Fruit fly (Drosophila melanogaster) whole organism, embryonic: ENCODE measurements around the gene CG1640.

Experiments used
- B-H2 ChIP-seq: fragments of 200-800 bp; sonication (Bioruptor generic); optimal IDR thresholded peaks from 2 replicates; lab custom pipeline; 2018; ENCODE audit warnings: missing biosample characterization, mild to moderate bottlenecking, missing genetic modification characterization
- BtbVII ChIP-seq: fragments of 200-800 bp; sonication (Bioruptor generic); optimal IDR thresholded peaks from 3 replicates; lab custom pipeline; 2017; ENCODE audit warnings: missing biosample characterization, mild to moderate bottlenecking, missing genetic modification characterization
- CG11085 ChIP-seq: fragments of 200-800 bp; sonication (Bioruptor generic); IDR thresholded peaks from 2 replicates; pipeline ENCODE4 v1.3.6; 2022; ENCODE audit warnings: missing biosample characterization, missing genetic modification characterization
- CG11247 ChIP-seq: fragments of 200-800 bp; sonication (Bioruptor generic); IDR thresholded peaks from 2 replicates; pipeline ENCODE4 v1.3.6; 2022; ENCODE audit warnings: missing biosample characterization, missing genetic modification characterization
- CG12219 ChIP-seq: fragments of 200-800 bp; sonication (Bioruptor generic); optimal IDR thresholded peaks from 3 replicates; lab custom pipeline; 2018; ENCODE audit warnings: missing biosample characterization, mild to moderate bottlenecking, missing genetic modification characterization
- CG12942 ChIP-seq: fragments of 200-800 bp; sonication (Bioruptor generic); optimal IDR thresholded peaks from 3 replicates; lab custom pipeline; 2016; ENCODE audit warnings: missing biosample characterization, missing genetic modification characterization
- CG13624 ChIP-seq: fragments of 200-800 bp; sonication (Bioruptor generic); optimal IDR thresholded peaks from 2 replicates; lab custom pipeline; 2016; ENCODE audit warnings: missing biosample characterization, missing genetic modification characterization
- CG14050 ChIP-seq: fragments of 200-800 bp; sonication (Bioruptor generic); IDR thresholded peaks from 3 replicates; pipeline ENCODE4 v1.3.6; 2022; ENCODE audit warnings: missing biosample characterization, missing genetic modification characterization
- CG15073 ChIP-seq: fragments of 200-800 bp; sonication (Bioruptor generic); optimal IDR thresholded peaks from 2 replicates; lab custom pipeline; 2016; ENCODE audit warnings: missing biosample characterization, missing genetic modification characterization
- CG15269 ChIP-seq: fragments of 200-800 bp; sonication (Bioruptor generic); optimal IDR thresholded peaks from 2 replicates; lab custom pipeline; 2018; ENCODE audit warnings: missing biosample characterization, mild to moderate bottlenecking, missing genetic modification characterization, moderate library complexity
- CG1602 ChIP-seq: fragments of 200-800 bp; sonication (Bioruptor generic); optimal IDR thresholded peaks from 3 replicates; lab custom pipeline; 2016; ENCODE audit warnings: missing biosample characterization, missing genetic modification characterization
- CG17328 ChIP-seq: fragments of 200-800 bp; sonication (Bioruptor generic); IDR thresholded peaks from 2 replicates; pipeline ENCODE4 v1.3.6; 2022; ENCODE audit warnings: missing biosample characterization, missing genetic modification characterization
- CG17829 ChIP-seq: fragments of 200-800 bp; optimal IDR thresholded peaks from 2 replicates; lab custom pipeline; 2019; ENCODE audit warnings: missing biosample characterization, mild to moderate bottlenecking, missing genetic modification characterization, moderate library complexity
- CG1832 ChIP-seq: fragments of 200-800 bp; sonication (Bioruptor generic); optimal IDR thresholded peaks from 2 replicates; lab custom pipeline; 2017; ENCODE audit warnings: missing biosample characterization, mild to moderate bottlenecking, missing genetic modification characterization, inconsistent platforms
- CG2120 ChIP-seq: fragments of 200-800 bp; sonication (Bioruptor generic); optimal IDR thresholded peaks from 3 replicates; lab custom pipeline; 2016; ENCODE audit warnings: missing biosample characterization, missing genetic modification characterization
- CG2889 ChIP-seq: fragments of 200-800 bp; sonication (Bioruptor generic); IDR thresholded peaks from 3 replicates; pipeline ENCODE4 v1.3.6; 2022; ENCODE audit warnings: missing biosample characterization, missing genetic modification characterization
- CG3995 ChIP-seq: fragments of 200-800 bp; sonication (Bioruptor generic); optimal IDR thresholded peaks from 3 replicates; lab custom pipeline; 2016; ENCODE audit warnings: missing biosample characterization, missing genetic modification characterization
- CG4424 ChIP-seq: fragments of 200-800 bp; sonication (Bioruptor generic); optimal IDR thresholded peaks from 3 replicates; lab custom pipeline; 2016; ENCODE audit warnings: missing biosample characterization, missing genetic modification characterization
- CG5953 ChIP-seq: fragments of 200-800 bp; sonication (Bioruptor generic); IDR thresholded peaks from 2 replicates; pipeline ENCODE4 v1.3.6; 2022; ENCODE audit warnings: missing biosample characterization, missing genetic modification characterization
- D ChIP-seq, 2 experiments: fragments of 200-800 bp in 1 of 2; fragments of >200 bp in 1 of 2; sonication (Bioruptor generic) in 1 of 2; optimal IDR thresholded peaks; 2 replicates in 1 of 2; 3 replicates in 1 of 2; lab custom pipeline; 2017; ENCODE audit warnings: mild to moderate bottlenecking in 1 of 2, missing biosample characterization in 1 of 2, missing genetic modification characterization in 1 of 2, missing genetic modification reagents in 1 of 2
- ERR ChIP-seq: fragments of 200-800 bp; sonication (Bioruptor generic); optimal IDR thresholded peaks from 2 replicates; lab custom pipeline; 2016; ENCODE audit warnings: missing biosample characterization, missing genetic modification characterization
- Eip74EF ChIP-seq, 2 experiments: fragments of 200-800 bp in 1 of 2; fragments of >200 bp in 1 of 2; sonication (Bioruptor generic) in 1 of 2; optimal IDR thresholded peaks; 2 replicates each; lab custom pipeline; 2017 to 2019; ENCODE audit warnings: missing biosample characterization in 2 of 2, missing genetic modification characterization in 2 of 2, mild to moderate bottlenecking in 1 of 2, moderate library complexity in 1 of 2
- Fer1 ChIP-seq: fragments of 200-800 bp; sonication (Bioruptor generic); optimal IDR thresholded peaks from 2 replicates; lab custom pipeline; 2017; ENCODE audit warnings: missing biosample characterization, mild to moderate bottlenecking, missing genetic modification characterization
- Hey ChIP-seq: fragments of 200-800 bp; sonication (Bioruptor generic); optimal IDR thresholded peaks from 3 replicates; lab custom pipeline; 2018; ENCODE audit warnings: missing biosample characterization, mild to moderate bottlenecking, missing genetic modification characterization
- HmgZ ChIP-seq: fragments of 200-800 bp; sonication (Bioruptor generic); optimal IDR thresholded peaks from 2 replicates; lab custom pipeline; 2018; ENCODE audit warnings: missing biosample characterization, mild to moderate bottlenecking, missing genetic modification characterization
- Lim3 ChIP-seq: fragments of 200-800 bp; sonication (Bioruptor generic); IDR thresholded peaks from 2 replicates; pipeline ENCODE4 v1.3.6; 2022; ENCODE audit warnings: missing biosample characterization, missing genetic modification characterization
- Lpt ChIP-seq: fragments of >200 bp; optimal IDR thresholded peaks from 2 replicates; lab custom pipeline; 2018; ENCODE audit warnings: missing biosample characterization, missing genetic modification characterization
- Max ChIP-seq: fragments of 200-800 bp; sonication (Bioruptor generic); optimal IDR thresholded peaks from 2 replicates; lab custom pipeline; 2016; ENCODE audit warnings: missing biosample characterization, mild to moderate bottlenecking, missing genetic modification characterization
- Mrtf ChIP-seq: fragments of 200-800 bp; sonication (Bioruptor generic); IDR thresholded peaks from 3 replicates; pipeline ENCODE4 v1.3.6; 2022; ENCODE audit warnings: missing biosample characterization, missing genetic modification characterization
- NC2β ChIP-seq: fragments of 200-800 bp; sonication (Bioruptor generic); optimal IDR thresholded peaks from 2 replicates; lab custom pipeline; 2016; ENCODE audit warnings: missing biosample characterization, missing genetic modification characterization
- Scr ChIP-seq: fragments of 200-800 bp; sonication (Bioruptor generic); IDR thresholded peaks from 2 replicates; pipeline ENCODE4 v1.3.6; 2022; ENCODE audit warnings: missing biosample characterization, missing genetic modification characterization; ENCODE audit not compliant: partially characterized antibody
- Spps ChIP-seq: fragments of 200-800 bp; sonication (Bioruptor generic); optimal IDR thresholded peaks from 2 replicates; lab custom pipeline; 2018; ENCODE audit warnings: missing biosample characterization, mild to moderate bottlenecking, missing genetic modification characterization
- Xbp1 ChIP-seq: fragments of 200-800 bp; sonication (Bioruptor generic); optimal IDR thresholded peaks from 3 replicates; lab custom pipeline; 2016; ENCODE audit warnings: missing biosample characterization, mild to moderate bottlenecking, missing genetic modification characterization
- bbx ChIP-seq: fragments of 200-800 bp; sonication (Bioruptor generic); IDR thresholded peaks from 2 replicates; pipeline ENCODE4 v1.3.6; 2022; ENCODE audit warnings: missing biosample characterization, missing genetic modification characterization; ENCODE audit not compliant: partially characterized antibody
- cad ChIP-seq: fragments of >200 bp; optimal IDR thresholded peaks from 2 replicates; lab custom pipeline; 2017; ENCODE audit warnings: missing biosample characterization, missing genetic modification characterization
- chinmo ChIP-seq: fragments of 200-800 bp; sonication (Bioruptor generic); IDR thresholded peaks from 4 replicates; pipeline ENCODE4 v1.3.6; 2022; ENCODE audit warnings: missing biosample characterization, missing genetic modification characterization; ENCODE audit not compliant: partially characterized antibody
- chm ChIP-seq: fragments of 200-800 bp; sonication (Bioruptor generic); IDR thresholded peaks from 2 replicates; pipeline ENCODE4 v1.3.6; 2022; ENCODE audit warnings: missing biosample characterization, missing genetic modification characterization
- ci ChIP-seq: fragments of 200-800 bp; sonication (Bioruptor generic); IDR thresholded peaks from 3 replicates; pipeline ENCODE4 v1.3.6; 2022; ENCODE audit warnings: missing biosample characterization, missing genetic modification characterization
- dysf ChIP-seq: fragments of 200-800 bp; sonication (Bioruptor generic); IDR thresholded peaks from 3 replicates; pipeline ENCODE4 v1.3.6; 2022; ENCODE audit warnings: missing biosample characterization, missing genetic modification characterization
- fru ChIP-seq: fragments of >200 bp; optimal IDR thresholded peaks from 2 replicates; lab custom pipeline; 2017
- hth ChIP-seq: fragments of >200 bp; optimal IDR thresholded peaks from 2 replicates; lab custom pipeline; 2017; ENCODE audit warnings: inconsistent platforms
- jumu ChIP-seq: fragments of 200-800 bp; sonication (Bioruptor generic); optimal IDR thresholded peaks from 3 replicates; lab custom pipeline; 2016; ENCODE audit warnings: missing biosample characterization, missing genetic modification characterization
- nerfin-1 ChIP-seq: fragments of 200-800 bp; sonication (Bioruptor generic); optimal IDR thresholded peaks from 3 replicates; lab custom pipeline; 2019; ENCODE audit warnings: missing biosample characterization, mild to moderate bottlenecking, missing genetic modification characterization, moderate library complexity
- pnt ChIP-seq: fragments of 200-800 bp; sonication (Bioruptor generic); optimal IDR thresholded peaks from 3 replicates; lab custom pipeline; 2016; ENCODE audit warnings: missing biosample characterization, missing genetic modification characterization
- psq ChIP-seq: fragments of 200-800 bp; sonication (Bioruptor generic); optimal IDR thresholded peaks from 2 replicates; lab custom pipeline; 2017; ENCODE audit warnings: missing biosample characterization, missing genetic modification characterization
- sima ChIP-seq: fragments of 200-800 bp; sonication (Bioruptor generic); optimal IDR thresholded peaks from 2 replicates; lab custom pipeline; 2016; ENCODE audit warnings: missing biosample characterization, missing genetic modification characterization
- sna ChIP-seq: fragments of 200-800 bp; sonication (Bioruptor generic); IDR thresholded peaks from 2 replicates; pipeline ENCODE4 v1.3.6; 2022; ENCODE audit warnings: missing biosample characterization, missing genetic modification characterization; ENCODE audit not compliant: partially characterized antibody
- sqz ChIP-seq: fragments of 200-800 bp; sonication (Bioruptor generic); optimal IDR thresholded peaks from 3 replicates; lab custom pipeline; 2018; ENCODE audit warnings: missing biosample characterization, mild to moderate bottlenecking, missing genetic modification characterization
- sr ChIP-seq: fragments of 200-800 bp; sonication (Bioruptor generic); IDR thresholded peaks from 3 replicates; pipeline ENCODE4 v1.3.6; 2022; ENCODE audit warnings: missing biosample characterization, missing genetic modification characterization
- vvl ChIP-seq: fragments of 200-800 bp; sonication (Bioruptor generic); IDR thresholded peaks from 2 replicates; pipeline ENCODE4 v1.3.6; 2022; ENCODE audit warnings: missing biosample characterization, missing genetic modification characterization

The CG1640 gene

dm6 chrX:13390465-13391173 is 20.2 kb downstream of the CG1640 start (continued):
- no peak for TF ChIP-seq nerfin-1 (tag; lab: Kevin White, UChicago)
- TF ChIP-seq CG1602 (GFP tag; lab: Kevin White, UChicago) = peak; percentile 26
- no peak for TF ChIP-seq Spps
- peak; percentile 26; the same call in 1 of the 4 replicates for TF ChIP-seq chinmo (GFP tag; lab: Robert Waterston, UW)
- TF ChIP-seq CG12219 (GFP tag; lab: Kevin White, UChicago) = no peak
- no peak for TF ChIP-seq bbx (GFP tag; lab: Robert Waterston, UW)
- no peak for TF ChIP-seq ERR
- TF ChIP-seq cad (GFP tag; lab: Kevin White, UChicago) = no peak
- TF ChIP-seq Scr (GFP tag; lab: Robert Waterston, UW) = no peak
- TF ChIP-seq CG2120 = peak; percentile 59
- TF ChIP-seq Mrtf (GFP tag; lab: Robert Waterston, UW) = peak; percentile 65; the same call in 1 of the 3 replicates
- TF ChIP-seq sr (GFP tag; lab: Robert Waterston, UW) = no peak
- no peak for TF ChIP-seq Max (GFP tag; lab: Kevin White, UChicago)
- TF ChIP-seq HmgZ (tag; lab: Kevin White, UChicago) = peak; percentile 42
- TF ChIP-seq CG5953 (GFP tag; lab: Robert Waterston, UW) = no peak
- TF ChIP-seq D (optimal IDR thresholded peaks at IDR 0.05; lab: Kevin White, UChicago) = no peak
- TF ChIP-seq D (GFP tag; optimal IDR thresholded peaks at IDR 0.05; lab: Kevin White, UChicago) = no peak
- no peak for TF ChIP-seq Hey (tag; lab: Kevin White, UChicago)
- TF ChIP-seq sna = no peak
- TF ChIP-seq chm (GFP tag; lab: Robert Waterston, UW) = no peak; the same call in 1 of the 2 replicates
- TF ChIP-seq CG1832 (GFP tag; lab: Kevin White, UChicago) = no peak
- TF ChIP-seq CG11247 (GFP tag; lab: Robert Waterston, UW) = peak; percentile 35; the same call in 1 of the 2 replicates
- TF ChIP-seq ci = no peak
- peak; percentile 31 for TF ChIP-seq B-H2 (GFP tag; lab: Kevin White, UChicago)
- TF ChIP-seq psq (GFP tag; lab: Kevin White, UChicago) = no peak
- no peak for TF ChIP-seq fru (lab: Kevin White, UChicago)
- peak; percentile 78; the same call in 2 of the 3 replicates for TF ChIP-seq dysf (GFP tag; lab: Robert Waterston, UW)
- no peak for TF ChIP-seq Lim3 (GFP tag; lab: Robert Waterston, UW)
- no peak for TF ChIP-seq Lpt (GFP tag; lab: Kevin White, UChicago)
- TF ChIP-seq Xbp1 = no peak
- TF ChIP-seq Fer1 = peak; percentile 80
- no peak for TF ChIP-seq hth (lab: Kevin White, UChicago)
- no peak for TF ChIP-seq Eip74EF (GFP tag; optimal IDR thresholded peaks at IDR 0.05; lab: Kevin White, UChicago)
- TF ChIP-seq NC2β (GFP tag; lab: Kevin White, UChicago) = no peak
- no peak for TF ChIP-seq CG13624
- TF ChIP-seq CG14050 = peak; percentile 43; the same call in 1 of the 3 replicates
- no peak for TF ChIP-seq sima (GFP tag; lab: Kevin White, UChicago)
- peak; percentile 85 for TF ChIP-seq CG15269
- TF ChIP-seq sqz (GFP tag; lab: Kevin White, UChicago) = no peak
- peak; percentile 81 for TF ChIP-seq BtbVII (GFP tag; lab: Kevin White, UChicago)
- peak; percentile 13 for TF ChIP-seq CG12942
- 0 out of 2 replicates have a peak, but pooled peaks have one; percentile 28 for TF ChIP-seq CG17328 (GFP tag; lab: Robert Waterston, UW)
- peak; percentile 59; the same call in 2 of the 3 replicates for TF ChIP-seq CG2889
- no peak for TF ChIP-seq CG15073 (GFP tag; lab: Kevin White, UChicago)
- no peak for TF ChIP-seq jumu (GFP tag; lab: Kevin White, UChicago)
- TF ChIP-seq CG4424 (GFP tag; lab: Kevin White, UChicago) = peak; percentile 2
- peak; percentile 55 for TF ChIP-seq CG17829 (tag; lab: Kevin White, UChicago)
- no peak for TF ChIP-seq pnt (GFP tag; lab: Kevin White, UChicago)
- TF ChIP-seq vvl (GFP tag; lab: Robert Waterston, UW) = peak; percentile 76
- TF ChIP-seq CG11085 (GFP tag; lab: Robert Waterston, UW) = peak; percentile 77
- TF ChIP-seq CG3995 (GFP tag; lab: Kevin White, UChicago) = no peak
